Fruit fly (Drosophila melanogaster): ENCODE results near the gene CG16782.

CG16782 gene

DNA sequence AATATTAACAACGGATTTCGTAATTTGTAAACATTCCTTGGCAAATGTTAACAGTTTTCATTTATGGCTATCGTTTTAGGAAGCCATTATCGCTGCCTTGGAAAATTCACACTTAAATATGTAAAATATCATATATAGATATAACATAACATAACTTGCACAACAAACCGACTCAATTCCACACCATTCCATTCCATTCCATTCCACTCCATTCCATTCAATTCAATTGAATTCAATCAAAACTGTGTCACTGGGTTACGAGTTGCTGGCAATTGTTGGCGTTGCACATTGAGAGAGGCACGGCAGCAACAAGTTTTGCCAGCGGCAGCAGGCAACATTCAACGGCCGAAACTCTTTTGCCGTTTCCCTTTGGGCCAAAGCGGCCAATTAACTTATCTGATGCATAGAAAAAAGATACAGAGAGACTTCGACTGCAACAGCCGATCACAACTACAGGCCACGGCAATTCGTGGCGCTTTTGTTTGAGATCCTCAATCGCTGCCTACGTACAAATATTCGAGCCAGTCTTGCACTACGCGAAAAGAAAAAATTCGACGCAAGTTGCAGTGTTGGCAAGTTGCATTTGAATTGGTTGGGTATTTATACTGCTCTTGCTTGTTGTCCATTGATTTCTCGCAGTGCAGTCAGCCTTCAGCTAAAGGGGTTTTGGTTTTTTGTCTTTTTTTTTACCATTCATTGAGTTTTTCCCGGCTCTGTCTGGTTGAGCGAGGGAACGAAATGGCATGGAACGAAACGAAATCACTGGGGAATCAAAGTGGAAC, 6.8 kb downstream of the CG16782 start (continued):
- TF ChIP-seq B-H2 (GFP tag; optimal IDR thresholded peaks at IDR 0.05) (no peak), seq (GFP tag; IDR thresholded peaks at IDR 0.05) (no peak), Xrp1 (GFP tag; IDR thresholded peaks at IDR 0.05) (peak; percentile 6; the same call in 1 of the 2 replicates), CG11695 (GFP tag; IDR thresholded peaks at IDR 0.05) (peak; percentile 67; the same call in 1 of the 3 replicates), Ptx1 (GFP tag; IDR thresholded peaks at IDR 0.05) (peak; percentile 32; the same call in 1 of the 2 replicates), Rx (GFP tag; IDR thresholded peaks at IDR 0.05) (no peak), phol (tag; optimal IDR thresholded peaks at IDR 0.05) (no peak), prd (optimal IDR thresholded peaks at IDR 0.05) (no peak), prd (GFP tag; IDR thresholded peaks at IDR 0.05) (no peak), chinmo (GFP tag; IDR thresholded peaks at IDR 0.05; ENCODE audit: partially characterized antibody) (no peak), Sox102F (GFP tag; optimal IDR thresholded peaks at IDR 0.05) (no peak), E2f1 (GFP tag; IDR thresholded peaks at IDR 0.05) (no peak; the same call in 1 of the 2 replicates), Stat92E (GFP tag; optimal IDR thresholded peaks at IDR 0.05) (no peak), toy (GFP tag; IDR thresholded peaks at IDR 0.05) (no peak), CG9932 (GFP tag; IDR thresholded peaks at IDR 0.05) (no peak), CG2875 (GFP tag; optimal IDR thresholded peaks at IDR 0.05) (no peak), zfh1 (GFP tag; IDR thresholded peaks at IDR 0.05) (0 out of 3 replicates have a peak, but pooled peaks have one; percentile 14), CG14860 (GFP tag; IDR thresholded peaks at IDR 0.05; ENCODE audit: partially characterized antibody) (no peak), CG6272 (GFP tag; IDR thresholded peaks at IDR 0.05) (no peak), Nf-YB (GFP tag; optimal IDR thresholded peaks at IDR 0.05) (no peak), CG11456 (GFP tag; IDR thresholded peaks at IDR 0.05) (no peak), sob (GFP tag; IDR thresholded peaks at IDR 0.05) (no peak), dpn (GFP tag; optimal IDR thresholded peaks at IDR 0.05) (no peak), emc (GFP tag; optimal IDR thresholded peaks at IDR 0.05) (no peak), Pdp1 (GFP tag; optimal IDR thresholded peaks at IDR 0.05) (no peak), CG17328 (GFP tag; IDR thresholded peaks at IDR 0.05) (peak; percentile 42; the same call in 1 of the 2 replicates), CG3995 (GFP tag; optimal IDR thresholded peaks at IDR 0.05) (no peak), vvl (GFP tag; IDR thresholded peaks at IDR 0.05) (0 out of 2 replicates have a peak, but pooled peaks have one; percentile 16), pfk (GFP tag; optimal IDR thresholded peaks at IDR 0.05) (peak; percentile 58), CG7963 (GFP tag; IDR thresholded peaks at IDR 0.05; ENCODE audit: partially characterized antibody) (no peak), pros (GFP tag; optimal IDR thresholded peaks at IDR 0.05) (no peak), CG12744 (GFP tag; optimal IDR thresholded peaks at IDR 0.05) (no peak), Scr (GFP tag; IDR thresholded peaks at IDR 0.05; ENCODE audit: partially characterized antibody) (no peak), sd (tag; optimal IDR thresholded peaks at IDR 0.05) (no peak), Six4 (GFP tag; optimal IDR thresholded peaks at IDR 0.05) (no peak), CG7745 (tag; optimal IDR thresholded peaks at IDR 0.05) (no peak), Bgb (GFP tag; IDR thresholded peaks at IDR 0.05; ENCODE audit: partially characterized antibody) (no peak), CG17802 (tag; optimal IDR thresholded peaks at IDR 0.05) (no peak), CG10543 (GFP tag; optimal IDR thresholded peaks at IDR 0.05) (no peak), Dfd (GFP tag; optimal IDR thresholded peaks at IDR 0.05) (no peak), tgo (GFP tag; IDR thresholded peaks at IDR 0.05) (no peak), sqz (GFP tag; optimal IDR thresholded peaks at IDR 0.05) (peak; percentile 21), sisA (GFP tag; IDR thresholded peaks at IDR 0.05) (0 out of 2 replicates have a peak, but pooled peaks have one; percentile 15), tin (GFP tag; optimal IDR thresholded peaks at IDR 0.05) (no peak), Deaf1 (tag; optimal IDR thresholded peaks at IDR 0.05) (no peak), danr (GFP tag; IDR thresholded peaks at IDR 0.05) (no peak), MTF-1 (GFP tag; optimal IDR thresholded peaks at IDR 0.05; ENCODE audit: borderline replicate concordance) (no peak), Vsx1 (GFP tag; optimal IDR thresholded peaks at IDR 0.05) (no peak), bowl (GFP tag; IDR thresholded peaks at IDR 0.05) (no peak)
